Worm (Caenorhabditis elegans) whole organism, L2 larva: ENCODE measurements around the gene C23H5.15.

Source experiments
- egl-27 ChIP-seq: sonication (generic microtip); optimal IDR thresholded peaks from 3 replicates; lab custom pipeline; 2017; ENCODE audit warnings: missing biosample characterization, missing genetic modification reagents, missing genetic modification characterization
- nhr-237 ChIP-seq: fragments of 150-350 bp; optimal IDR thresholded peaks from 2 replicates; lab custom pipeline; 2014; ENCODE audit warnings: missing biosample characterization, missing genetic modification characterization

- no peak for TF ChIP-seq nhr-237 (tag; lab: Kevin White, UChicago)
- no peak for TF ChIP-seq egl-27
Measured at ce11 chrIV:2137478-2137877, 34.8 kb upstream of the C23H5.15 start.
